Fruit fly (Drosophila melanogaster): ENCODE data around the gene chinmo.

chinmo gene

DNA sequence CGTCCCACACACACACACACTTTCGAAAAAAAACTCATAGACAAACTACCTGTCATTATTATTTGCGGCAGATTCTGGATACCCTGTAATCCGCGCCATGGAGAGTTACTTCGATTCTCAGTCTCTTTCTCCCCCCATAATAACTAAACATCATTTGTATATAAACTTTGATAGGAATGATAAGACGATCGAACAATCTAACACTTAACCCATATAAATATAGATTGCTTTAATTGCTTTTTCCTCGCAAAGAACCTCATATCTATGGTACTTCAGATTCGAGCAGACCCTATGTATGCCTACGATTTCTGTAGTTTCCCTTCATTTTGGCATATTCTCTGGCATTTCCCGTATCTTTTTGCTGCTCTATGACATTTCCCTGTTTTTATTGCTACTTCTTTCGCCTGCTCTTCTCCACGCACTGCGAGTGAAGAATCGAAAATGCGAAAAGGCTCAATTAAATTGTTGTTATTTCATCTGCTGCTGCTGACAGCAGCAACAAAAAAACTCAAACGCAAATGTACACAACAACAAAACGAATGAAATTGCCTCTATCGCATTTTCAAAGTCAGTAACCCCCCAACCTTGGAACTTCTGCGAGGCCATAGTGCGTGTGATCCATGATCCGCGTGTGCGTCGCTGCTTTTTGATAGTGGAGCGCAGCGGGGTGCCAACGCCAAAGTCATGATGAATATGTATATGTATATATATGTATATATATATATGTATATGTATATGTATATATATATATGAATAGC lies 16.8 kb upstream of the chinmo start (continued):
- TF ChIP-seq Scr (GFP tag; IDR thresholded peaks at IDR 0.05; ENCODE audit: partially characterized antibody): no peak
- no peak for TF ChIP-seq fd102C (GFP tag; optimal IDR thresholded peaks at IDR 0.05)
- peak in 1 of 2 experiments; percentile 65 for TF ChIP-seq chif (GFP tag; optimal IDR thresholded peaks at IDR 0.05)
- no peak for TF ChIP-seq tna (GFP tag; IDR thresholded peaks at IDR 0.05; ENCODE audit: partially characterized antibody)
- TF ChIP-seq CG6654 (GFP tag; optimal IDR thresholded peaks at IDR 0.05): peak; percentile 30
- no peak for TF ChIP-seq CG17912 (GFP tag; optimal IDR thresholded peaks at IDR 0.05)
- TF ChIP-seq CG2120 (GFP tag; optimal IDR thresholded peaks at IDR 0.05): peak; percentile 97
- TF ChIP-seq Ada2b (GFP tag; IDR thresholded peaks at IDR 0.05): peak; percentile 86
- TF ChIP-seq CG8478 (optimal IDR thresholded peaks at IDR 0.05): no peak
- TF ChIP-seq CG2678 (tag; optimal IDR thresholded peaks at IDR 0.05): peak; percentile 88
- TF ChIP-seq D (optimal IDR thresholded peaks at IDR 0.05): no peak
- TF ChIP-seq D (GFP tag; optimal IDR thresholded peaks at IDR 0.05): no peak
- peak; percentile 77 for TF ChIP-seq slou (GFP tag; optimal IDR thresholded peaks at IDR 0.05)
- TF ChIP-seq Usf (GFP tag; optimal IDR thresholded peaks at IDR 0.05): peak; percentile 72
- peak; percentile 64 for TF ChIP-seq CG6272 (GFP tag; IDR thresholded peaks at IDR 0.05)
- TF ChIP-seq pnt (GFP tag; optimal IDR thresholded peaks at IDR 0.05): peak; percentile 27
- TF ChIP-seq usp (GFP tag; optimal IDR thresholded peaks at IDR 0.05): no peak
- TF ChIP-seq cato (GFP tag; optimal IDR thresholded peaks at IDR 0.05; ENCODE audit: borderline replicate concordance): no peak
- TF ChIP-seq E2f2 (GFP tag; IDR thresholded peaks at IDR 0.05): peak; percentile 25; the same call in 1 of the 2 replicates
- TF ChIP-seq cas (GFP tag; IDR thresholded peaks at IDR 0.05): peak; percentile 51; the same call in 1 of the 2 replicates
- peak; percentile 54 for TF ChIP-seq Bteb2 (GFP tag; optimal IDR thresholded peaks at IDR 0.05)
- TF ChIP-seq Hey (tag; optimal IDR thresholded peaks at IDR 0.05): peak; percentile 20
- TF ChIP-seq CG10431 (GFP tag; optimal IDR thresholded peaks at IDR 0.05): no peak
- TF ChIP-seq Elba2 (GFP tag; optimal IDR thresholded peaks at IDR 0.05): no peak
- TF ChIP-seq CG6254 (GFP tag; optimal IDR thresholded peaks at IDR 0.05): no peak
- TF ChIP-seq CG17328 (GFP tag; IDR thresholded peaks at IDR 0.05): 0 out of 2 replicates have a peak, but pooled peaks have one; percentile 5
- peak; percentile 91 for TF ChIP-seq Dip3 (GFP tag; optimal IDR thresholded peaks at IDR 0.05)
- TF ChIP-seq CG3838 (GFP tag; optimal IDR thresholded peaks at IDR 0.05): peak; percentile 43
- TF ChIP-seq dysf (GFP tag; IDR thresholded peaks at IDR 0.05): peak; percentile 85
- peak; percentile 83 for TF ChIP-seq gem (tag; optimal IDR thresholded peaks at IDR 0.05)
- peak; percentile 71 for TF ChIP-seq scrt (GFP tag; optimal IDR thresholded peaks at IDR 0.05)
- peak; percentile 49 for TF ChIP-seq CG10366 (GFP tag; IDR thresholded peaks at IDR 0.05)
- no peak for TF ChIP-seq hb (GFP tag; IDR thresholded peaks at IDR 0.05; ENCODE audit: partially characterized antibody)
- no peak for TF ChIP-seq kni (GFP tag; optimal IDR thresholded peaks at IDR 0.05)
- TF ChIP-seq pros (GFP tag; optimal IDR thresholded peaks at IDR 0.05): no peak
- peak; percentile 79 for TF ChIP-seq CG6765 (GFP tag; optimal IDR thresholded peaks at IDR 0.05)
- peak; percentile 67 for TF ChIP-seq CG3995 (GFP tag; optimal IDR thresholded peaks at IDR 0.05)
- TF ChIP-seq CG10565 (GFP tag; optimal IDR thresholded peaks at IDR 0.05): no peak
- TF ChIP-seq CG32532 (GFP tag; IDR thresholded peaks at IDR 0.05): peak; percentile 93
- TF ChIP-seq HLH4C (GFP tag; IDR thresholded peaks at IDR 0.05; ENCODE audit: partially characterized antibody): no peak
- TF ChIP-seq Doc3 (GFP tag; IDR thresholded peaks at IDR 0.05; ENCODE audit: partially characterized antibody): no peak
- peak; percentile 25 for TF ChIP-seq Nf-YB (GFP tag; optimal IDR thresholded peaks at IDR 0.05)
- peak; percentile 81 for TF ChIP-seq PHDP (tag; optimal IDR thresholded peaks at IDR 0.05)
- peak; percentile 8 for TF ChIP-seq odd (GFP tag; optimal IDR thresholded peaks at IDR 0.05)
- no peak for TF ChIP-seq cad (GFP tag; optimal IDR thresholded peaks at IDR 0.05)
- peak; percentile 78 for TF ChIP-seq caup (GFP tag; optimal IDR thresholded peaks at IDR 0.05; ENCODE audit: severe bottlenecking)
- TF ChIP-seq slp2 (GFP tag; optimal IDR thresholded peaks at IDR 0.05): peak; percentile 69
- TF ChIP-seq ap (GFP tag; IDR thresholded peaks at IDR 0.05): peak; percentile 43; the same call in 1 of the 2 replicates
- TF ChIP-seq bcd (GFP tag; optimal IDR thresholded peaks at IDR 0.05): peak; percentile 75
